Worm (Caenorhabditis elegans) whole organism, mixed stage, embryonic: ENCODE data around the gene Y110A2AR.1.

Experiments
- blmp-1 ChIP-seq: fragments of 150-350 bp; optimal IDR thresholded peaks from 2 replicates; lab custom pipeline; 2014; ENCODE audit warnings: missing biosample characterization, missing genetic modification characterization
- ceh-39 ChIP-seq: fragments of 150-350 bp; optimal IDR thresholded peaks from 2 replicates; lab custom pipeline; 2014; ENCODE audit warnings: missing biosample characterization, missing genetic modification characterization
- ham-2 ChIP-seq: fragments of 200-800 bp; sonication (Bioruptor generic); optimal IDR thresholded peaks from 2 replicates; lab custom pipeline; 2018; ENCODE audit warnings: mild to moderate bottlenecking, missing genetic modification characterization, missing compliant biosample characterization
- lin-13 ChIP-seq: fragments of 150-350 bp; optimal IDR thresholded peaks from 2 replicates; lab custom pipeline; 2014; ENCODE audit warnings: missing biosample characterization, missing genetic modification characterization
- mep-1 ChIP-seq: fragments of 150-350 bp; optimal IDR thresholded peaks from 2 replicates; lab custom pipeline; 2017; ENCODE audit warnings: missing biosample characterization, missing genetic modification reagents, missing genetic modification characterization, inconsistent platforms
- nhr-12 ChIP-seq: fragments of 150-350 bp; optimal IDR thresholded peaks from 2 replicates; lab custom pipeline; 2014; ENCODE audit warnings: missing biosample characterization, missing genetic modification characterization
- nhr-76 ChIP-seq: sonication (generic microtip); optimal IDR thresholded peaks from 2 replicates; lab custom pipeline; 2017; ENCODE audit warnings: missing biosample characterization, missing genetic modification characterization
- sem-2 ChIP-seq: fragments of 200-800 bp; sonication (Bioruptor generic); optimal IDR thresholded peaks from 2 replicates; lab custom pipeline; 2018; ENCODE audit warnings: mild to moderate bottlenecking, missing genetic modification characterization, missing compliant biosample characterization
- snpc-4 ChIP-seq: fragments of 150-350 bp; optimal IDR thresholded peaks from 2 replicates; lab custom pipeline; 2014; ENCODE audit warnings: missing biosample characterization, missing genetic modification characterization
- unc-39 ChIP-seq: fragments of 150-350 bp; optimal IDR thresholded peaks from 2 replicates; lab custom pipeline; 2014; ENCODE audit warnings: missing biosample characterization, missing genetic modification characterization
- unc-62 ChIP-seq: fragments of 150-350 bp; optimal IDR thresholded peaks from 2 replicates; lab custom pipeline; 2014; ENCODE audit warnings: missing biosample characterization, missing genetic modification reagents, missing genetic modification characterization
- zip-8 ChIP-seq: fragments of 150-350 bp; optimal IDR thresholded peaks from 2 replicates; lab custom pipeline; 2014; ENCODE audit warnings: missing biosample characterization, missing genetic modification characterization
- ztf-11 ChIP-seq: fragments of 150-350 bp; optimal IDR thresholded peaks from 2 replicates; lab custom pipeline; 2014; ENCODE audit warnings: missing biosample characterization, missing genetic modification characterization

ce11 chrII:2952629-2953028 is 33.1 kb downstream of the Y110A2AR.1 start, which contains the start of gene irld-51:
- TF ChIP-seq lin-13 (tag; lab: Kevin White, UChicago) (no peak), ztf-11 (tag; lab: Kevin White, UChicago) (no peak), nhr-12 (tag; lab: Kevin White, UChicago) (no peak), blmp-1 (tag; lab: Kevin White, UChicago) (no peak), unc-39 (no peak), zip-8 (tag; lab: Kevin White, UChicago) (no peak), unc-62 (GFP tag; lab: Kevin White, UChicago) (no peak), snpc-4 (tag; lab: Kevin White, UChicago) (no peak), sem-2 (no peak), ham-2 (GFP tag; lab: Kevin White, UChicago) (no peak), nhr-76 (tag; lab: Kevin White, UChicago) (no peak), ceh-39 (tag; lab: Kevin White, UChicago) (no peak), mep-1 (no peak)
